Fruit fly (Drosophila melanogaster) whole organism, prepupa: Measurements from ENCODE around the gene Mtr4.

Experiments
- Blimp-1 ChIP-seq: fragments of 200-800 bp; sonication (Bioruptor generic); optimal IDR thresholded peaks from 3 replicates; lab custom pipeline; 2017; ENCODE audit warnings: missing biosample characterization, missing genetic modification characterization, mild to moderate bottlenecking, moderate library complexity, missing genetic modification reagents
- CG10631 ChIP-seq: fragments of 200-800 bp; sonication (Bioruptor generic); optimal IDR thresholded peaks from 2 replicates; lab custom pipeline; 2016; ENCODE audit warnings: missing biosample characterization, missing genetic modification characterization
- CG10669 ChIP-seq: fragments of 200-800 bp; sonication (Bioruptor generic); optimal IDR thresholded peaks from 3 replicates; lab custom pipeline; 2018; ENCODE audit warnings: missing biosample characterization, mild to moderate bottlenecking, missing genetic modification characterization, moderate library complexity
- CG11294 ChIP-seq: fragments of 200-800 bp; sonication (Bioruptor generic); IDR thresholded peaks from 2 replicates; pipeline ENCODE4 v1.3.6; 2022; ENCODE audit warnings: missing biosample characterization, missing genetic modification characterization
- CG11762 ChIP-seq: fragments of 200-800 bp; sonication (Bioruptor generic); optimal IDR thresholded peaks from 3 replicates; lab custom pipeline; 2016; ENCODE audit warnings: missing biosample characterization, missing genetic modification characterization; ENCODE audit not compliant: insufficient read depth
- CG1621 ChIP-seq: fragments of 200-800 bp; sonication (Bioruptor generic); optimal IDR thresholded peaks from 3 replicates; lab custom pipeline; 2018; ENCODE audit warnings: missing biosample characterization, mild to moderate bottlenecking, missing genetic modification characterization
- CG16779 ChIP-seq: fragments of 200-800 bp; sonication (Bioruptor generic); optimal IDR thresholded peaks from 3 replicates; lab custom pipeline; 2017; ENCODE audit warnings: missing biosample characterization, mild to moderate bottlenecking, missing genetic modification characterization
- CG31627 ChIP-seq: fragments of 200-800 bp; sonication (Bioruptor generic); optimal IDR thresholded peaks from 3 replicates; lab custom pipeline; 2016; ENCODE audit warnings: missing biosample characterization, missing genetic modification characterization
- CG34406 ChIP-seq: fragments of 200-800 bp; sonication (Bioruptor generic); optimal IDR thresholded peaks from 3 replicates; lab custom pipeline; 2016; ENCODE audit warnings: missing biosample characterization, missing genetic modification characterization
- CG3919 ChIP-seq: fragments of 200-800 bp; sonication (Bioruptor generic); optimal IDR thresholded peaks from 3 replicates; lab custom pipeline; 2016; ENCODE audit warnings: missing biosample characterization, missing genetic modification characterization
- CG4318 ChIP-seq: fragments of 200-800 bp; sonication (Bioruptor generic); optimal IDR thresholded peaks from 3 replicates; lab custom pipeline; 2017; ENCODE audit warnings: missing biosample characterization, mild to moderate bottlenecking, missing genetic modification characterization
- CG6163 ChIP-seq: fragments of 200-800 bp; sonication (Bioruptor generic); IDR thresholded peaks from 3 replicates; pipeline ENCODE4 v1.3.6; 2022; ENCODE audit warnings: missing biosample characterization, missing genetic modification characterization
- CG6276 ChIP-seq: fragments of 200-800 bp; sonication (Bioruptor generic); optimal IDR thresholded peaks from 2 replicates; lab custom pipeline; 2017; ENCODE audit warnings: missing biosample characterization, mild to moderate bottlenecking, missing genetic modification characterization
- CG6792 ChIP-seq: fragments of 200-800 bp; sonication (Bioruptor generic); optimal IDR thresholded peaks from 3 replicates; lab custom pipeline; 2016; ENCODE audit warnings: missing biosample characterization, missing genetic modification characterization
- CG6808 ChIP-seq: fragments of 200-800 bp; sonication (Bioruptor generic); optimal IDR thresholded peaks from 3 replicates; lab custom pipeline; 2017; ENCODE audit warnings: missing biosample characterization, missing genetic modification characterization, mild to moderate bottlenecking, moderate library complexity, missing genetic modification reagents
- CG8632 ChIP-seq: fragments of 200-800 bp; sonication (Bioruptor generic); optimal IDR thresholded peaks from 3 replicates; lab custom pipeline; 2016; ENCODE audit warnings: missing biosample characterization, missing genetic modification characterization
- CG9139 ChIP-seq: fragments of 200-800 bp; sonication (Bioruptor generic); optimal IDR thresholded peaks from 3 replicates; lab custom pipeline; 2017; ENCODE audit warnings: missing biosample characterization, mild to moderate bottlenecking, missing genetic modification characterization
- Eip78C ChIP-seq: fragments of 200-800 bp; sonication (Bioruptor generic); peaks from one replicate; lab custom pipeline; 2016; ENCODE audit warnings: missing biosample characterization, missing genetic modification characterization
- Ets21C ChIP-seq: fragments of 200-800 bp; sonication (Bioruptor generic); optimal IDR thresholded peaks from 3 replicates; lab custom pipeline; 2016; ENCODE audit warnings: missing biosample characterization, missing genetic modification characterization
- Hr39 ChIP-seq: fragments of 200-800 bp; sonication (Bioruptor generic); optimal IDR thresholded peaks from 2 replicates; lab custom pipeline; 2016; ENCODE audit warnings: missing biosample characterization, missing genetic modification characterization
- Hr4 ChIP-seq: fragments of 200-800 bp; sonication (Bioruptor generic); optimal IDR thresholded peaks from 3 replicates; lab custom pipeline; 2016; ENCODE audit warnings: missing biosample characterization, missing genetic modification characterization
- Met ChIP-seq: fragments of 200-800 bp; sonication (Bioruptor generic); optimal IDR thresholded peaks from 3 replicates; lab custom pipeline; 2016; ENCODE audit warnings: missing biosample characterization, missing genetic modification characterization
- OdsH ChIP-seq: fragments of 200-800 bp; sonication (Bioruptor generic); optimal IDR thresholded peaks from 3 replicates; lab custom pipeline; 2016; ENCODE audit warnings: missing biosample characterization, missing genetic modification characterization
- Smox ChIP-seq: fragments of 200-800 bp; sonication (Bioruptor generic); optimal IDR thresholded peaks from 3 replicates; lab custom pipeline; 2016; ENCODE audit warnings: missing biosample characterization, missing genetic modification characterization
- Sox15 ChIP-seq: fragments of 200-800 bp; sonication (Bioruptor generic); optimal IDR thresholded peaks from 3 replicates; lab custom pipeline; 2016; ENCODE audit warnings: missing biosample characterization, missing genetic modification characterization
- acj6 ChIP-seq: fragments of 200-800 bp; sonication (Bioruptor generic); optimal IDR thresholded peaks from 3 replicates; lab custom pipeline; 2016; ENCODE audit warnings: missing biosample characterization, missing genetic modification characterization
- cyc ChIP-seq: fragments of 200-800 bp; sonication (Bioruptor generic); optimal IDR thresholded peaks from 3 replicates; lab custom pipeline; 2016; ENCODE audit warnings: missing biosample characterization, missing genetic modification characterization
- dac ChIP-seq: fragments of 200-800 bp; sonication (Bioruptor generic); optimal IDR thresholded peaks from 2 replicates; lab custom pipeline; 2017; ENCODE audit warnings: missing biosample characterization, mild to moderate bottlenecking, missing genetic modification characterization
- dsx ChIP-seq: fragments of 200-800 bp; optimal IDR thresholded peaks from 3 replicates; lab custom pipeline; 2019; ENCODE audit warnings: missing biosample characterization, mild to moderate bottlenecking, missing genetic modification characterization, moderate library complexity; ENCODE audit not compliant: poor library complexity, severe bottlenecking
- eg ChIP-seq: fragments of 200-800 bp; sonication (Bioruptor generic); IDR thresholded peaks from 3 replicates; pipeline ENCODE4 v1.3.6; 2022; ENCODE audit warnings: missing biosample characterization, missing genetic modification characterization
- fd59A ChIP-seq: fragments of 200-800 bp; sonication (Bioruptor generic); optimal IDR thresholded peaks from 2 replicates; lab custom pipeline; 2017; ENCODE audit warnings: missing biosample characterization, mild to moderate bottlenecking, missing genetic modification characterization, missing genetic modification reagents
- fd85E ChIP-seq: fragments of 200-800 bp; sonication (Bioruptor generic); optimal IDR thresholded peaks from 3 replicates; lab custom pipeline; 2016; ENCODE audit warnings: missing biosample characterization, missing genetic modification characterization
- lz ChIP-seq: fragments of 200-800 bp; sonication (Bioruptor generic); optimal IDR thresholded peaks from 3 replicates; lab custom pipeline; 2016; ENCODE audit warnings: missing biosample characterization, missing genetic modification characterization
- pdm3 ChIP-seq: fragments of 200-800 bp; sonication (Bioruptor generic); optimal IDR thresholded peaks from 3 replicates; lab custom pipeline; 2016; ENCODE audit warnings: missing biosample characterization, missing genetic modification characterization
- salr ChIP-seq, 2 experiments: fragments of 200-800 bp; sonication (Bioruptor generic); optimal IDR thresholded peaks; 3 replicates each; lab custom pipeline; 2016 to 2018; ENCODE audit warnings: missing biosample characterization in 2 of 2, missing genetic modification characterization in 2 of 2, mild to moderate bottlenecking in 1 of 2
- spab ChIP-seq: fragments of 200-800 bp; sonication (Bioruptor generic); optimal IDR thresholded peaks from 2 replicates; lab custom pipeline; 2017; ENCODE audit warnings: missing biosample characterization, mild to moderate bottlenecking, missing genetic modification characterization, missing genetic modification reagents
- ss ChIP-seq, 2 experiments: fragments of 200-800 bp; sonication (Bioruptor generic); optimal IDR thresholded peaks; 2 replicates in 1 of 2; 3 replicates in 1 of 2; lab custom pipeline; 2017 to 2018; ENCODE audit warnings: mild to moderate bottlenecking in 2 of 2, missing biosample characterization in 2 of 2, missing genetic modification characterization in 2 of 2, moderate library complexity in 1 of 2
- vri ChIP-seq: fragments of 200-800 bp; sonication (Bioruptor generic); optimal IDR thresholded peaks from 3 replicates; lab custom pipeline; 2016; ENCODE audit warnings: missing biosample characterization, mild to moderate bottlenecking, missing genetic modification characterization

The Mtr4 gene

dm6 chr2L:15746600-15747393 lies 5.3 kb upstream of the Mtr4 start (continued):
- TF ChIP-seq CG31627, result peak; percentile 58
- TF ChIP-seq salr (GFP tag; optimal IDR thresholded peaks at IDR 0.05; lab: Kevin White, UChicago), result peak in 1 of 2 experiments; percentile 87
- TF ChIP-seq dac (GFP tag; lab: Kevin White, UChicago), result peak; percentile 71
- TF ChIP-seq vri, result peak; percentile 35
- peak; percentile 66 for TF ChIP-seq Smox (GFP tag; lab: Kevin White, UChicago)
- TF ChIP-seq Hr4 (GFP tag; lab: Kevin White, UChicago), result peak; percentile 47
- peak; percentile 86 for TF ChIP-seq OdsH
- TF ChIP-seq CG9139 (GFP tag; lab: Kevin White, UChicago), result no peak
- no peak for TF ChIP-seq CG16779 (tag; lab: Kevin White, UChicago)
- peak in 1 of 2 experiments; percentile 87 for TF ChIP-seq ss (GFP tag; optimal IDR thresholded peaks at IDR 0.05; lab: Kevin White, UChicago)
- no peak for TF ChIP-seq CG6808 (GFP tag; lab: Kevin White, UChicago)
- peak; percentile 75 for TF ChIP-seq cyc (GFP tag; lab: Kevin White, UChicago)
- TF ChIP-seq pdm3 (GFP tag; lab: Kevin White, UChicago), result peak; percentile 66
- peak; percentile 76 for TF ChIP-seq CG11762 (GFP tag; lab: Kevin White, UChicago)
- TF ChIP-seq CG6792 (GFP tag; lab: Kevin White, UChicago), result peak; percentile 77
- peak; percentile 39 for TF ChIP-seq Ets21C (GFP tag; lab: Kevin White, UChicago)
- peak; percentile 75; the same call in 2 of the 3 replicates for TF ChIP-seq CG6163
- TF ChIP-seq CG11294 (GFP tag; lab: Robert Waterston, UW), result no peak
- no peak for TF ChIP-seq fd85E (GFP tag; lab: Kevin White, UChicago)
- peak; percentile 53 for TF ChIP-seq Hr39 (GFP tag; lab: Kevin White, UChicago)
- TF ChIP-seq CG10631, result peak; percentile 90
- TF ChIP-seq CG10669 (GFP tag; lab: Kevin White, UChicago), result peak; percentile 77
- peak; percentile 70 for TF ChIP-seq Met (GFP tag; lab: Kevin White, UChicago)
- peak; percentile 83 for TF ChIP-seq acj6
- peak; percentile 63 for TF ChIP-seq lz (GFP tag; lab: Kevin White, UChicago)
- peak; percentile 89 for TF ChIP-seq Eip78C (GFP tag; lab: Kevin White, UChicago)
- TF ChIP-seq dsx, result peak; percentile 99
- peak; percentile 86 for TF ChIP-seq CG4318 (GFP tag; lab: Kevin White, UChicago)
- TF ChIP-seq spab (GFP tag; lab: Kevin White, UChicago), result peak; percentile 70
- peak; percentile 86 for TF ChIP-seq CG8632
- TF ChIP-seq CG34406, result peak; percentile 90
- TF ChIP-seq fd59A (GFP tag; lab: Kevin White, UChicago), result peak; percentile 55
- TF ChIP-seq Blimp-1 (GFP tag; lab: Kevin White, UChicago), result peak; percentile 73
- peak; percentile 84 for TF ChIP-seq CG3919 (GFP tag; lab: Kevin White, UChicago)
- TF ChIP-seq CG6276 (GFP tag; lab: Kevin White, UChicago), result no peak
- TF ChIP-seq Sox15, result peak; percentile 81
- TF ChIP-seq eg (GFP tag; lab: Robert Waterston, UW), result no peak; the same call in 1 of the 3 replicates
- TF ChIP-seq CG1621, result peak; percentile 20
